Fruit fly (Drosophila melanogaster): Measurements from ENCODE around the gene CG46280.

DNA sequence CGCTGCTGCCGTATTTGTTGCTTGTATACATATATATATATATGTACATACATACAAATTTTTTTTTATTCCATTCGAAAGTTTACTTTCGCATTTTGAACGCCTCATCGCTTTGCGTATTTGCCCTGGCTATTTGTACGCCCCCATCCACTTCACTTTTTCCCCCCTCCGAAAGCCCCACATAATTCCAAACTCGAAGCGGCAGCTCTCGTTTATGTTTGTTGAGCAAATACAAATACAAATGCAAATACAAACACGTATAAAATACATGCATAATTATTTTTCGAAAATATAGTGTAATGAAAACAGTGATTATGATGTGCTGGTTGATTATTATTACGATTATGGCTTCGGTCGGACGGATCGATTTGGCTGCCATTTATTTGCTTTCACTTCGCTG lies 37.6 kb upstream of the CG46280 start:
- no peak for TF ChIP-seq CG8478 (optimal IDR thresholded peaks at IDR 0.05)
- no peak for TF ChIP-seq CTCF (optimal IDR thresholded peaks at IDR 0.05)
